Fruit fly (Drosophila melanogaster): ENCODE results near the gene CG46339.

The CG46339 gene

dm6 chr3R:26937423-26937822, 21.9 kb downstream of the CG46339 start (continued):
- TF ChIP-seq CG18619 (GFP tag; optimal IDR thresholded peaks at IDR 0.05), result peak; percentile 7
- TF ChIP-seq CG10543 (GFP tag; optimal IDR thresholded peaks at IDR 0.05), result peak; percentile 2
- TF ChIP-seq CoRest (tag; optimal IDR thresholded peaks at IDR 0.05), result peak; percentile 70
- TF ChIP-seq fru (optimal IDR thresholded peaks at IDR 0.05), result no peak
- TF ChIP-seq en (GFP tag; optimal IDR thresholded peaks at IDR 0.05), result no peak
- no peak for TF ChIP-seq tll (GFP tag; optimal IDR thresholded peaks at IDR 0.05)
- TF ChIP-seq CG7839 (tag; optimal IDR thresholded peaks at IDR 0.05), result peak; percentile 65
- no peak for TF ChIP-seq zen2 (GFP tag; IDR thresholded peaks at IDR 0.05; ENCODE audit: partially characterized antibody)
- TF ChIP-seq Dad (GFP tag; optimal IDR thresholded peaks at IDR 0.05), result peak; percentile 56
- no peak for TF ChIP-seq maf-S (GFP tag; optimal IDR thresholded peaks at IDR 0.05)
- TF ChIP-seq CG11723 (GFP tag; optimal IDR thresholded peaks at IDR 0.05), result peak; percentile 25
- peak; percentile 40; the same call in 2 of the 3 replicates for TF ChIP-seq tgo (GFP tag; IDR thresholded peaks at IDR 0.05)
- TF ChIP-seq CG18476 (GFP tag; optimal IDR thresholded peaks at IDR 0.05), result no peak
- no peak for TF ChIP-seq CG33557 (GFP tag; optimal IDR thresholded peaks at IDR 0.05)
- no peak for TF ChIP-seq klu (GFP tag; IDR thresholded peaks at IDR 0.05)
- TF ChIP-seq E2f2 (GFP tag; IDR thresholded peaks at IDR 0.05), result no peak
- peak; percentile 31 for TF ChIP-seq CG12391 (tag; optimal IDR thresholded peaks at IDR 0.05)
- no peak for TF ChIP-seq slp2 (GFP tag; optimal IDR thresholded peaks at IDR 0.05)
- peak; percentile 54 for TF ChIP-seq row (GFP tag; IDR thresholded peaks at IDR 0.05)
- TF ChIP-seq twi (tag; optimal IDR thresholded peaks at IDR 0.05), result no peak
- no peak for TF ChIP-seq gce (GFP tag; IDR thresholded peaks at IDR 0.05)
- no peak for TF ChIP-seq CG8478 (optimal IDR thresholded peaks at IDR 0.05)
- TF ChIP-seq CG10267 (tag; optimal IDR thresholded peaks at IDR 0.05), result peak; percentile 5
- no peak for TF ChIP-seq CG17612 (GFP tag; IDR thresholded peaks at IDR 0.05)
- TF ChIP-seq CG1233 (GFP tag; optimal IDR thresholded peaks at IDR 0.05), result peak; percentile 57
- no peak for TF ChIP-seq hkb (optimal IDR thresholded peaks at IDR 0.05)
- peak; percentile 31; the same call in 1 of the 2 replicates for TF ChIP-seq hkb (GFP tag; IDR thresholded peaks at IDR 0.05)
- no peak for TF ChIP-seq CG13123 (GFP tag; optimal IDR thresholded peaks at IDR 0.05)
- TF ChIP-seq CG3838 (GFP tag; optimal IDR thresholded peaks at IDR 0.05), result no peak
- TF ChIP-seq az2 (GFP tag; optimal IDR thresholded peaks at IDR 0.05), result peak; percentile 39
- no peak for TF ChIP-seq ham (GFP tag; IDR thresholded peaks at IDR 0.05)
- no peak for TF ChIP-seq ac (GFP tag; optimal IDR thresholded peaks at IDR 0.05)
- no peak for TF ChIP-seq sima (GFP tag; optimal IDR thresholded peaks at IDR 0.05)
- TF ChIP-seq wor (GFP tag; IDR thresholded peaks at IDR 0.05), result 0 out of 2 replicates have a peak, but pooled peaks have one; percentile 22
- peak; percentile 17 for TF ChIP-seq Jarid2 (GFP tag; optimal IDR thresholded peaks at IDR 0.05)
- TF ChIP-seq Atf-2 (GFP tag; optimal IDR thresholded peaks at IDR 0.05), result peak; percentile 20
- peak; percentile 25 for TF ChIP-seq Mad (GFP tag; optimal IDR thresholded peaks at IDR 0.05)
- no peak for TF ChIP-seq CG4360 (GFP tag; IDR thresholded peaks at IDR 0.05)
- no peak for TF ChIP-seq CG5245 (GFP tag; optimal IDR thresholded peaks at IDR 0.05)
- peak; percentile 23 for TF ChIP-seq Camta (GFP tag; optimal IDR thresholded peaks at IDR 0.05)
- no peak for TF ChIP-seq CG15479 (GFP tag; optimal IDR thresholded peaks at IDR 0.05)
- TF ChIP-seq hb (GFP tag; IDR thresholded peaks at IDR 0.05; ENCODE audit: partially characterized antibody), result no peak
- TF ChIP-seq caup (GFP tag; optimal IDR thresholded peaks at IDR 0.05; ENCODE audit: severe bottlenecking), result peak; percentile 35
- no peak for TF ChIP-seq CG9932 (GFP tag; IDR thresholded peaks at IDR 0.05)
- TF ChIP-seq kni (GFP tag; optimal IDR thresholded peaks at IDR 0.05), result no peak
- TF ChIP-seq CG15269 (tag; optimal IDR thresholded peaks at IDR 0.05), result peak; percentile 56
- no peak for TF ChIP-seq sob (GFP tag; IDR thresholded peaks at IDR 0.05)
- TF ChIP-seq sens (GFP tag), result peak; percentile 83
- no peak for TF ChIP-seq Doc3 (GFP tag; IDR thresholded peaks at IDR 0.05; ENCODE audit: partially characterized antibody)
- TF ChIP-seq Oli (tag; optimal IDR thresholded peaks at IDR 0.05), result peak; percentile 68
- TF ChIP-seq CG9727 (GFP tag; optimal IDR thresholded peaks at IDR 0.05), result peak; percentile 44
- TF ChIP-seq CG11504 (tag; optimal IDR thresholded peaks at IDR 0.05), result peak; percentile 78
